Fruit fly (Drosophila melanogaster) whole organism, embryonic: ENCODE measurements around the gene wb.

Source experiments
- CG13894 ChIP-seq: fragments of 200-800 bp; sonication (Bioruptor generic); optimal IDR thresholded peaks from 3 replicates; lab custom pipeline; 2018; ENCODE audit warnings: missing biosample characterization, mild to moderate bottlenecking, missing genetic modification characterization, moderate library complexity
- CG8478 ChIP-seq: fragments of >200 bp; optimal IDR thresholded peaks from 2 replicates; lab custom pipeline; 2018
- HLH54F ChIP-seq: fragments of 200-800 bp; sonication (Bioruptor generic); optimal IDR thresholded peaks from 3 replicates; lab custom pipeline; 2016; ENCODE audit warnings: missing biosample characterization, missing genetic modification characterization
- al ChIP-seq: fragments of 200-800 bp; sonication (Bioruptor generic); IDR thresholded peaks from 2 replicates; pipeline ENCODE4 v1.3.6; 2022; ENCODE audit warnings: missing biosample characterization, missing genetic modification characterization
- ham ChIP-seq: fragments of 200-800 bp; sonication (Bioruptor generic); IDR thresholded peaks from 2 replicates; pipeline ENCODE4 v1.3.6; 2022; ENCODE audit warnings: missing biosample characterization, missing genetic modification characterization

DNA sequence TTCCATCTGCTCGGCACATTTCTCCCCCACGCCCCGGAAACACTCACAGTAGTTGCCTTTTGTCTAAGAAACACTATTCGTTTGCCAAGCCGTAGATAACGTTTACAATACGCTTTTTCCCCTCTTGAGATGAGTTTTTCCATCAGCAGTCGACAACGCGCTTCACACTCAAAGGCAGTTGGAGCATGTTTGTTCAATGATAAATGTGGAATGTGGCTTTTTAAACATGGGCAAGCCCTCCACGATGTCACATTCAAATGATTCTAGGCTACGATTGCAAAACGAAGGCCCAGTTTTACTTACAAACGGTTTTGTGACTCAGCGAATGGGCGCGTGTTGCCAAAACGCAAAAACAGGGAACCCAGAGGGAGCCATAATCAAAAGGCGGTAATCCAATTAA lies 39.7 kb downstream of the wb start:
- TF ChIP-seq CG13894 (tag; lab: Kevin White, UChicago) (no peak), ham (no peak), HLH54F (GFP tag; lab: Kevin White, UChicago) (no peak), CG8478 (lab: Kevin White, UChicago) (no peak), al (GFP tag; lab: Robert Waterston, UW) (no peak)
